Worm (Caenorhabditis elegans): ENCODE measurements around the gene hpo-26.
A peak's percentile ranks its signal among the peaks of the same experiment; 100 is the strongest.

The hpo-26 gene

ce11 chrV:6514887-6515324 lies 18.0 kb downstream of the hpo-26 start, which contains the start of gene dpy-11 (continued):
- TF ChIP-seq daf-19 (GFP tag; conservative IDR thresholded peaks at IDR 0.05): no peak
- TF ChIP-seq lim-7 (GFP tag; IDR thresholded peaks at IDR 0.05): 0 out of 2 replicates have a peak, but pooled peaks have one; percentile 18
- peak; percentile 35; the same call in 1 of the 2 replicates for TF ChIP-seq ZK337.2 (GFP tag; IDR thresholded peaks at IDR 0.05)
- TF ChIP-seq egl-27 (tag; optimal IDR thresholded peaks at IDR 0.05): no peak
- TF ChIP-seq F49E8.2 (tag; optimal IDR thresholded peaks at IDR 0.05; ENCODE audit: borderline replicate concordance): no peak
- TF ChIP-seq unc-130 (GFP tag; optimal IDR thresholded peaks at IDR 0.05): no peak
- TF ChIP-seq pha-4 (GFP tag; IDR thresholded peaks at IDR 0.05): no peak
- no peak for TF ChIP-seq pha-4 (tag; optimal IDR thresholded peaks at IDR 0.05)
- no peak for TF ChIP-seq ceh-44 (GFP tag; IDR thresholded peaks at IDR 0.05)
- no peak for TF ChIP-seq jun-1 (tag; optimal IDR thresholded peaks at IDR 0.05)
- peak in 1 of 2 experiments; percentile 48 for TF ChIP-seq mdl-1 (tag; optimal IDR thresholded peaks at IDR 0.05)
- TF ChIP-seq lin-13 (GFP tag; optimal IDR thresholded peaks at IDR 0.05): peak; percentile 49
- TF ChIP-seq F37D6.2 (tag; optimal IDR thresholded peaks at IDR 0.05): no peak
- TF ChIP-seq zip-11 (GFP tag; IDR thresholded peaks at IDR 0.05): no peak
- no peak for TF ChIP-seq tag-97 (GFP tag; IDR thresholded peaks at IDR 0.05)
- TF ChIP-seq daf-12 (tag; optimal IDR thresholded peaks at IDR 0.05): no peak
- peak; percentile 98 for TF ChIP-seq ama-1 (optimal IDR thresholded peaks at IDR 0.05)
- peak; percentile 44 for TF ChIP-seq nhr-48 (tag; optimal IDR thresholded peaks at IDR 0.05)
- peak; percentile 45 for TF ChIP-seq dmd-6 (GFP tag; IDR thresholded peaks at IDR 0.05)
- TF ChIP-seq ceh-82 (tag; optimal IDR thresholded peaks at IDR 0.05): no peak
- peak; percentile 55 for TF ChIP-seq mes-2 (tag; optimal IDR thresholded peaks at IDR 0.05; ENCODE audit: poor library complexity, severe bottlenecking)
- TF ChIP-seq T20F7.1 (GFP tag; optimal IDR thresholded peaks at IDR 0.05): peak; percentile 37
- no peak for TF ChIP-seq lin-29 (GFP tag; IDR thresholded peaks at IDR 0.05)
- TF ChIP-seq Y105C5A.15 (GFP tag; IDR thresholded peaks at IDR 0.05): 0 out of 2 replicates have a peak, but pooled peaks have one; percentile 46
- TF ChIP-seq Y5F2A.4 (GFP tag; optimal IDR thresholded peaks at IDR 0.05): no peak
- no peak for TF ChIP-seq ces-1 (GFP tag; optimal IDR thresholded peaks at IDR 0.05)
- no peak for TF ChIP-seq cey-2 (tag; optimal IDR thresholded peaks at IDR 0.05; ENCODE audit: borderline replicate concordance, insufficient read depth)
- TF ChIP-seq lin-39 (tag; optimal IDR thresholded peaks at IDR 0.05): no peak
- TF ChIP-seq madf-5 (GFP tag; IDR thresholded peaks at IDR 0.05): no peak
- TF ChIP-seq set-16 (GFP tag; IDR thresholded peaks at IDR 0.05): no peak
- no peak for TF ChIP-seq ztf-7 (tag; optimal IDR thresholded peaks at IDR 0.05)
- no peak for TF ChIP-seq dpl-1 (GFP tag; optimal IDR thresholded peaks at IDR 0.05)
- peak in 1 of 2 experiments; percentile 20 for TF ChIP-seq hif-1 (tag; optimal IDR thresholded peaks at IDR 0.05)
- TF ChIP-seq unc-62 (GFP tag; optimal IDR thresholded peaks at IDR 0.05 in 1 of 2): no peak
- TF ChIP-seq unc-62 (tag; optimal IDR thresholded peaks at IDR 0.05): no peak
- peak; percentile 46 for TF ChIP-seq gei-8 (GFP tag; optimal IDR thresholded peaks at IDR 0.05)
- TF ChIP-seq ztf-11 (tag; optimal IDR thresholded peaks at IDR 0.05): no peak
- TF ChIP-seq fkh-10 (GFP tag; optimal IDR thresholded peaks at IDR 0.05): no peak
- TF ChIP-seq vab-7 (GFP tag; IDR thresholded peaks at IDR 0.05): no peak
- peak; percentile 90 for TF ChIP-seq sdz-12 (GFP tag; optimal IDR thresholded peaks at IDR 0.05)
- peak; percentile 81 for TF ChIP-seq T26A8.4 (GFP tag; IDR thresholded peaks at IDR 0.05)
- TF ChIP-seq F44E2.7 (GFP tag; IDR thresholded peaks at IDR 0.05): no peak
- TF ChIP-seq mdt-29 (GFP tag; IDR thresholded peaks at IDR 0.05): peak; percentile 49; the same call in 1 of the 2 replicates
- no peak for TF ChIP-seq skn-1 (tag; optimal IDR thresholded peaks at IDR 0.05)
- no peak for TF ChIP-seq zip-2 (tag; optimal IDR thresholded peaks at IDR 0.05)
- no peak for TF ChIP-seq fos-1 (tag; optimal IDR thresholded peaks at IDR 0.05)
- TF ChIP-seq nhr-25 (tag; optimal IDR thresholded peaks at IDR 0.05; ENCODE audit: borderline replicate concordance, insufficient read depth): peak; percentile 55
- no peak for TF ChIP-seq egl-43 (GFP tag; IDR thresholded peaks at IDR 0.05)
- no peak for TF ChIP-seq zag-1 (tag; optimal IDR thresholded peaks at IDR 0.05)
- no peak for TF ChIP-seq ceh-62 (tag; optimal IDR thresholded peaks at IDR 0.05)
- peak; percentile 98 for TF ChIP-seq aha-1 (tag)
- TF ChIP-seq lir-3 (tag; optimal IDR thresholded peaks at IDR 0.05): no peak
